Fruit fly (Drosophila melanogaster): Measurements from ENCODE around the gene CG1316.
A peak's percentile ranks its signal among the peaks of the same experiment; 100 is the strongest.

Gene CG1316

dm6 chr3L:4283428-4284089, at the start of gene CG1316, which contains the start of gene srw (continued):
- TF ChIP-seq CG2120 (GFP tag; optimal IDR thresholded peaks at IDR 0.05), result peak; percentile 34
- TF ChIP-seq toy (GFP tag; IDR thresholded peaks at IDR 0.05), result no peak
- no peak for TF ChIP-seq CG5180 (GFP tag; optimal IDR thresholded peaks at IDR 0.05)
- TF ChIP-seq Dref (GFP tag; IDR thresholded peaks at IDR 0.05), result peak; percentile 74
- TF ChIP-seq CG3847 (GFP tag; IDR thresholded peaks at IDR 0.05), result no peak
- 0 out of 2 replicates have a peak, but pooled peaks have one; percentile 40 for TF ChIP-seq Atf6 (GFP tag; IDR thresholded peaks at IDR 0.05)
- 0 out of 2 replicates have a peak, but pooled peaks have one; percentile 38 for TF ChIP-seq Rfx (GFP tag; IDR thresholded peaks at IDR 0.05)
- TF ChIP-seq chinmo (GFP tag; IDR thresholded peaks at IDR 0.05; ENCODE audit: partially characterized antibody), result no peak
- TF ChIP-seq pzg (GFP tag; optimal IDR thresholded peaks at IDR 0.05), result peak; percentile 60
- TF ChIP-seq CG17829 (tag; optimal IDR thresholded peaks at IDR 0.05), result peak; percentile 21
- TF ChIP-seq CG2116 (GFP tag; optimal IDR thresholded peaks at IDR 0.05), result peak; percentile 53
- no peak for TF ChIP-seq hkb (optimal IDR thresholded peaks at IDR 0.05)
- TF ChIP-seq hkb (GFP tag; IDR thresholded peaks at IDR 0.05), result no peak
- TF ChIP-seq MBD-R2 (GFP tag; IDR thresholded peaks at IDR 0.05), result peak; percentile 75
- 0 out of 4 replicates have a peak, but pooled peaks have one; percentile 14 for TF ChIP-seq Dll (GFP tag; IDR thresholded peaks at IDR 0.05; ENCODE audit: partially characterized antibody)
- TF ChIP-seq maf-S (GFP tag; optimal IDR thresholded peaks at IDR 0.05), result no peak
- peak; percentile 60; the same call in 1 of the 3 replicates for TF ChIP-seq ci (GFP tag; IDR thresholded peaks at IDR 0.05)
- no peak for TF ChIP-seq NC2β (GFP tag; optimal IDR thresholded peaks at IDR 0.05)
- TF ChIP-seq CG32772 (GFP tag; IDR thresholded peaks at IDR 0.05), result no peak
- peak; percentile 95 for TF ChIP-seq MESR4 (GFP tag; optimal IDR thresholded peaks at IDR 0.05)
- no peak for TF ChIP-seq CG6272 (GFP tag; IDR thresholded peaks at IDR 0.05)
- peak; percentile 0 for TF ChIP-seq CG12659 (GFP tag; optimal IDR thresholded peaks at IDR 0.05)
- TF ChIP-seq bbx (GFP tag; IDR thresholded peaks at IDR 0.05; ENCODE audit: partially characterized antibody), result peak; percentile 60
- TF ChIP-seq B-H2 (GFP tag; optimal IDR thresholded peaks at IDR 0.05), result peak; percentile 46
- TF ChIP-seq nom (GFP tag; optimal IDR thresholded peaks at IDR 0.05), result peak; percentile 4
- no peak for TF ChIP-seq abd-A (tag; optimal IDR thresholded peaks at IDR 0.05)
- no peak for TF ChIP-seq pb (GFP tag; optimal IDR thresholded peaks at IDR 0.05)
- no peak for TF ChIP-seq CG18262 (tag; optimal IDR thresholded peaks at IDR 0.05)
- peak; percentile 67 for TF ChIP-seq Myb (GFP tag; optimal IDR thresholded peaks at IDR 0.05)
- no peak for TF ChIP-seq Lpt (GFP tag; optimal IDR thresholded peaks at IDR 0.05)
- TF ChIP-seq knrl (GFP tag; IDR thresholded peaks at IDR 0.05; ENCODE audit: partially characterized antibody), result peak; percentile 25; the same call in 1 of the 3 replicates
- no peak for TF ChIP-seq NfI (GFP tag; optimal IDR thresholded peaks at IDR 0.05)
- no peak for TF ChIP-seq ac (GFP tag; optimal IDR thresholded peaks at IDR 0.05)
- no peak for TF ChIP-seq H2.0 (GFP tag; IDR thresholded peaks at IDR 0.05)
- no peak for TF ChIP-seq crc (GFP tag; optimal IDR thresholded peaks at IDR 0.05)
- no peak for TF ChIP-seq da (GFP tag; optimal IDR thresholded peaks at IDR 0.05)
- TF ChIP-seq Abd-B (GFP tag; optimal IDR thresholded peaks at IDR 0.05), result no peak
- peak; percentile 99 for TF ChIP-seq CG32767 (GFP tag; IDR thresholded peaks at IDR 0.05)
- no peak for TF ChIP-seq org-1 (GFP tag; optimal IDR thresholded peaks at IDR 0.05)
- no peak for TF ChIP-seq so (GFP tag; IDR thresholded peaks at IDR 0.05)
- peak; percentile 26 for TF ChIP-seq sens (GFP tag)
- TF ChIP-seq CG34376 (GFP tag; optimal IDR thresholded peaks at IDR 0.05), result peak; percentile 4
- TF ChIP-seq az2 (GFP tag; optimal IDR thresholded peaks at IDR 0.05), result no peak
- TF ChIP-seq bigmax (GFP tag; optimal IDR thresholded peaks at IDR 0.05), result peak; percentile 43
- TF ChIP-seq CG4617 (GFP tag; optimal IDR thresholded peaks at IDR 0.05; ENCODE audit: borderline replicate concordance), result peak; percentile 56
- TF ChIP-seq sisA (GFP tag; IDR thresholded peaks at IDR 0.05), result no peak
- no peak for TF ChIP-seq CG5245 (GFP tag; optimal IDR thresholded peaks at IDR 0.05)
- TF ChIP-seq CG18476 (GFP tag; optimal IDR thresholded peaks at IDR 0.05), result no peak
- no peak for TF ChIP-seq NC2α (GFP tag; optimal IDR thresholded peaks at IDR 0.05)
- no peak for TF ChIP-seq CG10565 (GFP tag; optimal IDR thresholded peaks at IDR 0.05)
